Fruit fly (Drosophila melanogaster) whole organism, prepupa: ENCODE measurements around the gene slmo.

ENCODE experiments used
- CG10631 ChIP-seq: fragments of 200-800 bp; sonication (Bioruptor generic); optimal IDR thresholded peaks from 2 replicates; lab custom pipeline; 2016; ENCODE audit warnings: missing biosample characterization, missing genetic modification characterization
- CG10669 ChIP-seq: fragments of 200-800 bp; sonication (Bioruptor generic); optimal IDR thresholded peaks from 3 replicates; lab custom pipeline; 2018; ENCODE audit warnings: missing biosample characterization, mild to moderate bottlenecking, missing genetic modification characterization, moderate library complexity
- CG11294 ChIP-seq: fragments of 200-800 bp; sonication (Bioruptor generic); IDR thresholded peaks from 2 replicates; pipeline ENCODE4 v1.3.6; 2022; ENCODE audit warnings: missing biosample characterization, missing genetic modification characterization
- CG11902 ChIP-seq: fragments of 200-800 bp; sonication (Bioruptor generic); optimal IDR thresholded peaks from 3 replicates; lab custom pipeline; 2016; ENCODE audit warnings: missing biosample characterization, missing genetic modification characterization
- CG1621 ChIP-seq: fragments of 200-800 bp; sonication (Bioruptor generic); optimal IDR thresholded peaks from 3 replicates; lab custom pipeline; 2018; ENCODE audit warnings: missing biosample characterization, mild to moderate bottlenecking, missing genetic modification characterization
- CG16779 ChIP-seq: fragments of 200-800 bp; sonication (Bioruptor generic); optimal IDR thresholded peaks from 3 replicates; lab custom pipeline; 2017; ENCODE audit warnings: missing biosample characterization, mild to moderate bottlenecking, missing genetic modification characterization
- CG3032 ChIP-seq: fragments of 200-800 bp; optimal IDR thresholded peaks from 2 replicates; lab custom pipeline; 2019; ENCODE audit warnings: missing biosample characterization, mild to moderate bottlenecking, missing genetic modification characterization, moderate library complexity
- CG31627 ChIP-seq: fragments of 200-800 bp; sonication (Bioruptor generic); optimal IDR thresholded peaks from 3 replicates; lab custom pipeline; 2016; ENCODE audit warnings: missing biosample characterization, missing genetic modification characterization
- CG32006 ChIP-seq: fragments of 200-800 bp; sonication (Bioruptor generic); optimal IDR thresholded peaks from 3 replicates; lab custom pipeline; 2017; ENCODE audit warnings: missing biosample characterization, mild to moderate bottlenecking, missing genetic modification characterization
- CG34406 ChIP-seq: fragments of 200-800 bp; sonication (Bioruptor generic); optimal IDR thresholded peaks from 3 replicates; lab custom pipeline; 2016; ENCODE audit warnings: missing biosample characterization, missing genetic modification characterization
- CG3919 ChIP-seq: fragments of 200-800 bp; sonication (Bioruptor generic); optimal IDR thresholded peaks from 3 replicates; lab custom pipeline; 2016; ENCODE audit warnings: missing biosample characterization, missing genetic modification characterization
- CG4318 ChIP-seq: fragments of 200-800 bp; sonication (Bioruptor generic); optimal IDR thresholded peaks from 3 replicates; lab custom pipeline; 2017; ENCODE audit warnings: missing biosample characterization, mild to moderate bottlenecking, missing genetic modification characterization
- CG6163 ChIP-seq: fragments of 200-800 bp; sonication (Bioruptor generic); IDR thresholded peaks from 3 replicates; pipeline ENCODE4 v1.3.6; 2022; ENCODE audit warnings: missing biosample characterization, missing genetic modification characterization
- CG6276 ChIP-seq: fragments of 200-800 bp; sonication (Bioruptor generic); optimal IDR thresholded peaks from 2 replicates; lab custom pipeline; 2017; ENCODE audit warnings: missing biosample characterization, mild to moderate bottlenecking, missing genetic modification characterization
- CG6808 ChIP-seq: fragments of 200-800 bp; sonication (Bioruptor generic); optimal IDR thresholded peaks from 3 replicates; lab custom pipeline; 2017; ENCODE audit warnings: missing biosample characterization, missing genetic modification characterization, mild to moderate bottlenecking, moderate library complexity, missing genetic modification reagents
- CG6854 ChIP-seq: fragments of 200-800 bp; sonication (Bioruptor generic); optimal IDR thresholded peaks from 2 replicates; lab custom pipeline; 2017; ENCODE audit warnings: missing biosample characterization, mild to moderate bottlenecking, missing genetic modification characterization
- CG7368 ChIP-seq: fragments of 200-800 bp; sonication (Bioruptor generic); optimal IDR thresholded peaks from 3 replicates; lab custom pipeline; 2016; ENCODE audit warnings: missing biosample characterization, missing genetic modification characterization
- CG8632 ChIP-seq: fragments of 200-800 bp; sonication (Bioruptor generic); optimal IDR thresholded peaks from 3 replicates; lab custom pipeline; 2016; ENCODE audit warnings: missing biosample characterization, missing genetic modification characterization
- CG9139 ChIP-seq: fragments of 200-800 bp; sonication (Bioruptor generic); optimal IDR thresholded peaks from 3 replicates; lab custom pipeline; 2017; ENCODE audit warnings: missing biosample characterization, mild to moderate bottlenecking, missing genetic modification characterization
- Eip75B ChIP-seq: fragments of 200-800 bp; sonication (Bioruptor generic); optimal IDR thresholded peaks from 3 replicates; lab custom pipeline; 2016; ENCODE audit warnings: missing biosample characterization, missing genetic modification characterization
- Eip78C ChIP-seq: fragments of 200-800 bp; sonication (Bioruptor generic); peaks from one replicate; lab custom pipeline; 2016; ENCODE audit warnings: missing biosample characterization, missing genetic modification characterization
- Ets21C ChIP-seq: fragments of 200-800 bp; sonication (Bioruptor generic); optimal IDR thresholded peaks from 3 replicates; lab custom pipeline; 2016; ENCODE audit warnings: missing biosample characterization, missing genetic modification characterization
- Ets96B ChIP-seq: fragments of 200-800 bp; optimal IDR thresholded peaks from 2 replicates; lab custom pipeline; 2019; ENCODE audit warnings: missing biosample characterization, mild to moderate bottlenecking, missing genetic modification characterization, moderate library complexity
- Gug ChIP-seq: fragments of 200-800 bp; sonication (Bioruptor generic); IDR thresholded peaks from 2 replicates; pipeline ENCODE4 v1.3.6; 2022; ENCODE audit warnings: missing biosample characterization, missing genetic modification characterization
- Hr38 ChIP-seq: sonication (Bioruptor generic); optimal IDR thresholded peaks from 2 replicates; lab custom pipeline; 2016; ENCODE audit warnings: missing biosample characterization, missing genetic modification characterization
- Hr39 ChIP-seq: fragments of 200-800 bp; sonication (Bioruptor generic); optimal IDR thresholded peaks from 2 replicates; lab custom pipeline; 2016; ENCODE audit warnings: missing biosample characterization, missing genetic modification characterization
- Hr4 ChIP-seq: fragments of 200-800 bp; sonication (Bioruptor generic); optimal IDR thresholded peaks from 3 replicates; lab custom pipeline; 2016; ENCODE audit warnings: missing biosample characterization, missing genetic modification characterization
- Lpt ChIP-seq: fragments of 200-800 bp; sonication (Bioruptor generic); optimal IDR thresholded peaks from 3 replicates; lab custom pipeline; 2016; ENCODE audit warnings: missing biosample characterization, missing genetic modification characterization
- Met ChIP-seq: fragments of 200-800 bp; sonication (Bioruptor generic); optimal IDR thresholded peaks from 3 replicates; lab custom pipeline; 2016; ENCODE audit warnings: missing biosample characterization, missing genetic modification characterization
- OdsH ChIP-seq: fragments of 200-800 bp; sonication (Bioruptor generic); optimal IDR thresholded peaks from 3 replicates; lab custom pipeline; 2016; ENCODE audit warnings: missing biosample characterization, missing genetic modification characterization
- Smox ChIP-seq: fragments of 200-800 bp; sonication (Bioruptor generic); optimal IDR thresholded peaks from 3 replicates; lab custom pipeline; 2016; ENCODE audit warnings: missing biosample characterization, missing genetic modification characterization
- Sox102F ChIP-seq: fragments of 200-800 bp; sonication (Bioruptor generic); optimal IDR thresholded peaks from 2 replicates; lab custom pipeline; 2016; ENCODE audit warnings: missing biosample characterization, mild to moderate bottlenecking, missing genetic modification characterization
- Sox14 ChIP-seq: fragments of 200-800 bp; sonication (Bioruptor generic); optimal IDR thresholded peaks from 3 replicates; lab custom pipeline; 2016; ENCODE audit warnings: missing biosample characterization, missing genetic modification characterization
- Sox15 ChIP-seq: fragments of 200-800 bp; sonication (Bioruptor generic); optimal IDR thresholded peaks from 3 replicates; lab custom pipeline; 2016; ENCODE audit warnings: missing biosample characterization, missing genetic modification characterization
- achi ChIP-seq: fragments of 200-800 bp; sonication (Bioruptor generic); optimal IDR thresholded peaks from 3 replicates; lab custom pipeline; 2016; ENCODE audit warnings: missing biosample characterization, missing genetic modification characterization
- cyc ChIP-seq: fragments of 200-800 bp; sonication (Bioruptor generic); optimal IDR thresholded peaks from 3 replicates; lab custom pipeline; 2016; ENCODE audit warnings: missing biosample characterization, missing genetic modification characterization
- dac ChIP-seq: fragments of 200-800 bp; sonication (Bioruptor generic); optimal IDR thresholded peaks from 2 replicates; lab custom pipeline; 2017; ENCODE audit warnings: missing biosample characterization, mild to moderate bottlenecking, missing genetic modification characterization
- eg ChIP-seq: fragments of 200-800 bp; sonication (Bioruptor generic); IDR thresholded peaks from 3 replicates; pipeline ENCODE4 v1.3.6; 2022; ENCODE audit warnings: missing biosample characterization, missing genetic modification characterization
- fd59A ChIP-seq: fragments of 200-800 bp; sonication (Bioruptor generic); optimal IDR thresholded peaks from 2 replicates; lab custom pipeline; 2017; ENCODE audit warnings: missing biosample characterization, mild to moderate bottlenecking, missing genetic modification characterization, missing genetic modification reagents
- fd85E ChIP-seq: fragments of 200-800 bp; sonication (Bioruptor generic); optimal IDR thresholded peaks from 3 replicates; lab custom pipeline; 2016; ENCODE audit warnings: missing biosample characterization, missing genetic modification characterization
- fkh ChIP-seq: fragments of 200-800 bp; sonication (Bioruptor generic); optimal IDR thresholded peaks from 3 replicates; lab custom pipeline; 2017; ENCODE audit warnings: missing biosample characterization, mild to moderate bottlenecking, missing genetic modification characterization, moderate library complexity
- lz ChIP-seq: fragments of 200-800 bp; sonication (Bioruptor generic); optimal IDR thresholded peaks from 3 replicates; lab custom pipeline; 2016; ENCODE audit warnings: missing biosample characterization, missing genetic modification characterization
- net ChIP-seq: fragments of 200-800 bp; sonication (Bioruptor generic); optimal IDR thresholded peaks from 3 replicates; lab custom pipeline; 2016; ENCODE audit warnings: missing biosample characterization, missing genetic modification characterization
- pdm3 ChIP-seq: fragments of 200-800 bp; sonication (Bioruptor generic); optimal IDR thresholded peaks from 3 replicates; lab custom pipeline; 2016; ENCODE audit warnings: missing biosample characterization, missing genetic modification characterization
- salr ChIP-seq, 2 experiments: fragments of 200-800 bp; sonication (Bioruptor generic); optimal IDR thresholded peaks; 3 replicates each; lab custom pipeline; 2016 to 2018; ENCODE audit warnings: missing biosample characterization in 2 of 2, missing genetic modification characterization in 2 of 2, mild to moderate bottlenecking in 1 of 2
- ss ChIP-seq, 2 experiments: fragments of 200-800 bp; sonication (Bioruptor generic); optimal IDR thresholded peaks; 2 replicates in 1 of 2; 3 replicates in 1 of 2; lab custom pipeline; 2017 to 2018; ENCODE audit warnings: mild to moderate bottlenecking in 2 of 2, missing biosample characterization in 2 of 2, missing genetic modification characterization in 2 of 2, moderate library complexity in 1 of 2
- topi ChIP-seq: fragments of 200-800 bp; sonication (Bioruptor generic); optimal IDR thresholded peaks from 3 replicates; lab custom pipeline; 2016; ENCODE audit warnings: missing biosample characterization, missing genetic modification characterization
- vri ChIP-seq: fragments of 200-800 bp; sonication (Bioruptor generic); optimal IDR thresholded peaks from 3 replicates; lab custom pipeline; 2016; ENCODE audit warnings: missing biosample characterization, mild to moderate bottlenecking, missing genetic modification characterization

Gene slmo

dm6 chr2L:6046865-6047264 is 1.6 kb downstream of the slmo start:
- TF ChIP-seq Met (GFP tag; lab: Kevin White, UChicago): no peak
- TF ChIP-seq Sox15 (GFP tag; lab: Kevin White, UChicago): no peak
- no peak for TF ChIP-seq CG8632 (GFP tag; lab: Kevin White, UChicago)
- no peak for TF ChIP-seq pdm3 (GFP tag; lab: Kevin White, UChicago)
- no peak for TF ChIP-seq CG10669
- no peak for TF ChIP-seq Hr38 (GFP tag; lab: Kevin White, UChicago)
- TF ChIP-seq CG9139: no peak
- no peak for TF ChIP-seq CG3032
- no peak for TF ChIP-seq CG4318 (GFP tag; lab: Kevin White, UChicago)
- TF ChIP-seq Ets21C (GFP tag; lab: Kevin White, UChicago): no peak
- TF ChIP-seq dac (GFP tag; lab: Kevin White, UChicago): no peak
- TF ChIP-seq cyc: no peak
- no peak for TF ChIP-seq CG11902 (GFP tag; lab: Kevin White, UChicago)
- TF ChIP-seq, all 60 proteins: peak for 0

dm6 chr2L:6045972-6046718 is 2.4 kb downstream of the slmo start, which contains the start of gene Pfas:
TSS of gene Pfas (minus strand) at chr2L:6046050.
- TF ChIP-seq Lpt (peak; percentile 8), Sox15 (GFP tag; lab: Kevin White, UChicago) (no peak), Hr39 (peak; percentile 57), CG3032 (peak; percentile 59), CG6163 (GFP tag; lab: Robert Waterston, UW) (peak; percentile 52; the same call in 2 of the 3 replicates), eg (GFP tag; lab: Robert Waterston, UW) (peak; percentile 49; the same call in 2 of the 3 replicates), net (GFP tag; lab: Kevin White, UChicago) (peak; percentile 51), pdm3 (GFP tag; lab: Kevin White, UChicago) (no peak), Ets96B (tag; lab: Kevin White, UChicago) (peak; percentile 29), CG3919 (GFP tag; lab: Kevin White, UChicago) (peak; percentile 66), Ets21C (GFP tag; lab: Kevin White, UChicago) (no peak), Sox14 (GFP tag; lab: Kevin White, UChicago) (peak; percentile 65), OdsH (GFP tag; lab: Kevin White, UChicago) (no peak), CG8632 (GFP tag; lab: Kevin White, UChicago) (peak; percentile 1), CG1621 (tag; lab: Kevin White, UChicago) (peak; percentile 50), Smox (GFP tag; lab: Kevin White, UChicago) (no peak), CG32006 (GFP tag; lab: Kevin White, UChicago) (peak; percentile 54), fd59A (GFP tag; lab: Kevin White, UChicago) (peak; percentile 42), achi (GFP tag; lab: Kevin White, UChicago) (peak; percentile 25), topi (GFP tag; lab: Kevin White, UChicago) (peak; percentile 67), CG9139 (no peak), Hr38 (GFP tag; lab: Kevin White, UChicago) (no peak), fd85E (no peak), Eip78C (GFP tag; lab: Kevin White, UChicago) (peak; percentile 90), salr (GFP tag; optimal IDR thresholded peaks at IDR 0.05; lab: Kevin White, UChicago) (no peak), CG31627 (peak; percentile 63), CG16779 (tag; lab: Kevin White, UChicago) (no peak), vri (GFP tag; lab: Kevin White, UChicago) (peak; percentile 98), Met (GFP tag; lab: Kevin White, UChicago) (no peak), CG10631 (GFP tag; lab: Kevin White, UChicago) (no peak), CG6854 (GFP tag; lab: Kevin White, UChicago) (peak; percentile 26), CG7368 (peak; percentile 37), Hr4 (GFP tag; lab: Kevin White, UChicago) (no peak), CG6808 (peak; percentile 76), Gug (GFP tag; lab: Robert Waterston, UW) (peak; percentile 40; the same call in 1 of the 2 replicates), Sox102F (GFP tag; lab: Kevin White, UChicago) (peak; percentile 71), fkh (peak; percentile 40), CG11294 (GFP tag; lab: Robert Waterston, UW) (peak; percentile 29; the same call in 1 of the 2 replicates), lz (GFP tag; lab: Kevin White, UChicago) (peak; percentile 70), CG34406 (peak; percentile 25), Eip75B (GFP tag; lab: Kevin White, UChicago) (peak; percentile 58), CG6276 (no peak), ss (GFP tag; optimal IDR thresholded peaks at IDR 0.05; lab: Kevin White, UChicago) (peak in 1 of 2 experiments; percentile 43)
